Worm (Caenorhabditis elegans) whole organism, young adult: ENCODE results near the gene Y97E10C.1.
"Not testable (repeated sequence)": the region's sequence is repeated elsewhere in the genome, so short reads cannot be mapped to it uniquely, and the experiment has no call there.

Experiments
- B0336.3 ChIP-seq: fragments of 200-800 bp; sonication (Bioruptor generic); IDR thresholded peaks from 2 replicates; pipeline ENCODE4 v1.3.6; 2022; ENCODE audit warnings: missing genetic modification characterization, missing compliant biosample characterization
- F22D6.2 ChIP-seq: sonication (generic microtip); optimal IDR thresholded peaks from 2 replicates; lab custom pipeline; 2016; ENCODE audit warnings: mild to moderate bottlenecking, missing genetic modification characterization, missing compliant biosample characterization
- F33H1.4 ChIP-seq: fragments of 200-800 bp; sonication (Bioruptor generic); IDR thresholded peaks from 2 replicates; pipeline ENCODE4 v1.3.6; 2022; ENCODE audit warnings: missing genetic modification reagents, missing genetic modification characterization, missing compliant biosample characterization
- F49E8.2 ChIP-seq: sonication (generic microtip); optimal IDR thresholded peaks from 3 replicates; lab custom pipeline; 2017; ENCODE audit warnings: missing genetic modification characterization, mild to moderate bottlenecking, missing compliant biosample characterization, antibody characterized with exemption, moderate library complexity; ENCODE audit not compliant: insufficient read depth
- F55B11.4 ChIP-seq: sonication (generic microtip); optimal IDR thresholded peaks from 2 replicates; lab custom pipeline; 2016; ENCODE audit warnings: missing compliant biosample characterization, missing genetic modification characterization, borderline replicate concordance; ENCODE audit not compliant: insufficient read depth
- F57C9.4 ChIP-seq: sonication (generic microtip); optimal IDR thresholded peaks from 2 replicates; lab custom pipeline; 2017; ENCODE audit warnings: mild to moderate bottlenecking, missing genetic modification characterization, missing compliant biosample characterization
- T26A5.8 ChIP-seq: sonication (generic microtip); optimal IDR thresholded peaks from 2 replicates; lab custom pipeline; 2016; ENCODE audit warnings: missing genetic modification characterization, missing compliant biosample characterization
- ama-1 ChIP-seq, 3 experiments: fragments of 150-350 bp in 1 of 3; sonication (generic microtip) in 2 of 3; optimal IDR thresholded peaks; 2 replicates each; lab custom pipeline; 2014 to 2018; ENCODE audit warnings: missing biosample characterization in 2 of 3, missing genetic modification characterization in 2 of 3, missing genetic modification reagents in 2 of 3
- aptf-3 ChIP-seq: fragments of 200-800 bp; sonication (Bioruptor generic); IDR thresholded peaks from 2 replicates; pipeline ENCODE4 v1.3.6; 2022; ENCODE audit warnings: missing genetic modification characterization, missing compliant biosample characterization
- attf-3 ChIP-seq: fragments of 200-800 bp; sonication (Bioruptor generic); conservative IDR thresholded peaks from 2 replicates; pipeline ENCODE4 v1.3.6; 2022; ENCODE audit warnings: missing genetic modification reagents, missing genetic modification characterization, missing compliant biosample characterization
- attf-6 ChIP-seq: fragments of 200-800 bp; sonication (Bioruptor generic); IDR thresholded peaks from 2 replicates; pipeline ENCODE4 v1.3.6; 2022; ENCODE audit warnings: missing genetic modification reagents, missing genetic modification characterization, missing compliant biosample characterization
- cebp-1 ChIP-seq, 2 experiments: fragments of 200-800 bp in 1 of 2; sonication (Bioruptor generic) in 1 of 2; sonication (generic microtip) in 1 of 2; IDR thresholded peaks in 1 of 2; optimal IDR thresholded peaks in 1 of 2; 2 replicates each; pipeline versions ENCODE4 v1.3.6 to Lab custom; 2017 to 2022; ENCODE audit warnings: missing compliant biosample characterization in 2 of 2, missing genetic modification characterization in 2 of 2, mild to moderate bottlenecking in 1 of 2, missing genetic modification reagents in 1 of 2, moderate library complexity in 1 of 2
- cebp-2 ChIP-seq: fragments of 200-800 bp; sonication (Bioruptor generic); IDR thresholded peaks from 2 replicates; pipeline ENCODE4 v1.3.6; 2022; ENCODE audit warnings: missing genetic modification characterization, missing compliant biosample characterization
- ceh-100 ChIP-seq: fragments of 200-800 bp; sonication (Bioruptor generic); IDR thresholded peaks from 2 replicates; pipeline ENCODE4 v1.3.6; 2022; ENCODE audit warnings: missing genetic modification reagents, missing genetic modification characterization, missing compliant biosample characterization
- ceh-58 ChIP-seq: fragments of 200-800 bp; sonication (Bioruptor generic); IDR thresholded peaks from 2 replicates; pipeline ENCODE4 v1.3.6; 2022; ENCODE audit warnings: missing genetic modification characterization, missing compliant biosample characterization
- gei-17 ChIP-seq: fragments of 200-800 bp; sonication (Bioruptor generic); optimal IDR thresholded peaks from 2 replicates; lab custom pipeline; 2018; ENCODE audit warnings: mild to moderate bottlenecking, missing genetic modification characterization, missing compliant biosample characterization
- hmg-20 ChIP-seq: fragments of 200-800 bp; sonication (Bioruptor generic); IDR thresholded peaks from 2 replicates; pipeline ENCODE4 v1.3.6; 2022; ENCODE audit warnings: missing genetic modification reagents, missing genetic modification characterization, missing compliant biosample characterization
- hrde-1 ChIP-seq: sonication (generic microtip); optimal IDR thresholded peaks from 2 replicates; lab custom pipeline; 2016; ENCODE audit warnings: missing genetic modification characterization, mild to moderate bottlenecking, missing compliant biosample characterization, moderate library complexity, missing genotype, missing genetic modification reagents, borderline replicate concordance
- lag-1 ChIP-seq: fragments of 200-800 bp; sonication (Bioruptor generic); IDR thresholded peaks from 2 replicates; pipeline ENCODE4 v1.3.6; 2022; ENCODE audit warnings: missing genetic modification reagents, missing genetic modification characterization, missing compliant biosample characterization
- lin-26 ChIP-seq: fragments of 200-800 bp; sonication (Bioruptor generic); IDR thresholded peaks from 2 replicates; pipeline ENCODE4 v1.3.6; 2022; ENCODE audit warnings: missing genetic modification reagents, missing genetic modification characterization, missing compliant biosample characterization
- lsl-1 ChIP-seq: fragments of 200-800 bp; sonication (Bioruptor generic); optimal IDR thresholded peaks from 2 replicates; lab custom pipeline; 2018; ENCODE audit warnings: mild to moderate bottlenecking, missing genetic modification characterization, moderate library complexity, missing compliant biosample characterization
- madf-3 ChIP-seq: fragments of 200-800 bp; sonication (Bioruptor generic); IDR thresholded peaks from 2 replicates; pipeline ENCODE4 v1.3.6; 2022; ENCODE audit warnings: missing genetic modification reagents, missing genetic modification characterization, missing compliant biosample characterization
- mcd-1 ChIP-seq: fragments of 200-800 bp; sonication (Bioruptor generic); IDR thresholded peaks from 2 replicates; pipeline ENCODE4 v1.3.6; 2022; ENCODE audit warnings: missing genetic modification reagents, missing genetic modification characterization, missing compliant biosample characterization
- nfya-1 ChIP-seq: sonication (generic microtip); optimal IDR thresholded peaks from 2 replicates; lab custom pipeline; 2017; ENCODE audit warnings: antibody characterized with exemption, missing compliant biosample characterization, missing genetic modification characterization, borderline replicate concordance; ENCODE audit not compliant: insufficient read depth
- nfyb-1 ChIP-seq: fragments of 200-800 bp; sonication (Bioruptor generic); IDR thresholded peaks from 2 replicates; pipeline ENCODE4 v1.3.6; 2022; ENCODE audit warnings: missing genetic modification reagents, missing genetic modification characterization, missing compliant biosample characterization
- nhr-179 ChIP-seq: sonication (generic microtip); optimal IDR thresholded peaks from 2 replicates; lab custom pipeline; 2016; ENCODE audit warnings: mild to moderate bottlenecking, missing genetic modification characterization, missing compliant biosample characterization
- nhr-27 ChIP-seq: fragments of 200-800 bp; sonication (Bioruptor generic); optimal IDR thresholded peaks from 2 replicates; lab custom pipeline; 2018; ENCODE audit warnings: mild to moderate bottlenecking, missing genetic modification characterization, moderate library complexity, missing compliant biosample characterization
- nhr-80 ChIP-seq: sonication (generic microtip); optimal IDR thresholded peaks from 2 replicates; lab custom pipeline; 2016; ENCODE audit warnings: missing genetic modification characterization, missing compliant biosample characterization
- nhr-90 ChIP-seq: sonication (generic microtip); optimal IDR thresholded peaks from 2 replicates; lab custom pipeline; 2016; ENCODE audit warnings: missing genotype, mild to moderate bottlenecking, missing genetic modification characterization, missing compliant biosample characterization
- rcor-1 ChIP-seq: fragments of 200-800 bp; sonication (Bioruptor generic); IDR thresholded peaks from 2 replicates; pipeline ENCODE4 v1.3.6; 2022; ENCODE audit warnings: missing genetic modification reagents, missing genetic modification characterization, missing compliant biosample characterization
- snpc-1.3 ChIP-seq: sonication (generic microtip); optimal IDR thresholded peaks from 2 replicates; lab custom pipeline; 2017; ENCODE audit warnings: missing genetic modification characterization, mild to moderate bottlenecking, missing compliant biosample characterization, antibody characterized with exemption, moderate library complexity, missing genotype, missing genetic modification reagents; ENCODE audit not compliant: insufficient read depth
- snpc-3.4 ChIP-seq: sonication (generic microtip); optimal IDR thresholded peaks from 2 replicates; lab custom pipeline; 2017; ENCODE audit warnings: missing genetic modification characterization, mild to moderate bottlenecking, missing compliant biosample characterization, antibody characterized with exemption, moderate library complexity, missing genotype, missing genetic modification reagents
- snpc-4 ChIP-seq, 5 experiments: fragments of 150-350 bp in 1 of 5; sonication (generic microtip) in 4 of 5; optimal IDR thresholded peaks; 2 replicates each; lab custom pipeline; 2014 to 2018; ENCODE audit warnings: missing genetic modification characterization in 5 of 5, missing biosample characterization in 3 of 5, antibody characterized with exemption in 2 of 5, mild to moderate bottlenecking in 2 of 5, missing compliant biosample characterization in 2 of 5, missing genotype in 2 of 5, moderate library complexity in 2 of 5, missing genetic modification reagents in 1 of 5
- somi-1 ChIP-seq: fragments of 200-800 bp; sonication (Bioruptor generic); optimal IDR thresholded peaks from 2 replicates; lab custom pipeline; 2018; ENCODE audit warnings: mild to moderate bottlenecking, missing genetic modification characterization, missing compliant biosample characterization
- tbp1 ChIP-seq: fragments of 200-800 bp; sonication (Bioruptor generic); optimal IDR thresholded peaks from 2 replicates; lab custom pipeline; 2018; ENCODE audit warnings: mild to moderate bottlenecking, missing genetic modification characterization, missing compliant biosample characterization
- unc-62 ChIP-seq: fragments of 150-350 bp; optimal IDR thresholded peaks from 2 replicates; lab custom pipeline; 2014; ENCODE audit warnings: missing biosample characterization, missing genetic modification reagents, missing genetic modification characterization
- xnd-1 ChIP-seq: sonication (generic microtip); optimal IDR thresholded peaks from 2 replicates; lab custom pipeline; 2016; ENCODE audit warnings: missing genotype, missing genetic modification reagents, missing genetic modification characterization, missing compliant biosample characterization
- zfh-2 ChIP-seq: fragments of 200-800 bp; sonication (Bioruptor generic); conservative IDR thresholded peaks from 2 replicates; pipeline ENCODE4 v1.3.6; 2022; ENCODE audit warnings: missing genetic modification reagents, missing genetic modification characterization, missing compliant biosample characterization
- ztf-18 ChIP-seq: sonication (generic microtip); optimal IDR thresholded peaks from 2 replicates; lab custom pipeline; 2016; ENCODE audit warnings: missing genotype, mild to moderate bottlenecking, missing genetic modification characterization, missing compliant biosample characterization
- ztf-22 ChIP-seq: fragments of 200-800 bp; sonication (Bioruptor generic); optimal IDR thresholded peaks from 2 replicates; lab custom pipeline; 2018; ENCODE audit warnings: mild to moderate bottlenecking, missing genetic modification characterization, moderate library complexity, missing compliant biosample characterization
- ztf-6 ChIP-seq: fragments of 200-800 bp; sonication (Bioruptor generic); IDR thresholded peaks from 2 replicates; pipeline ENCODE4 v1.3.6; 2022; ENCODE audit warnings: missing genetic modification reagents, missing genetic modification characterization, missing compliant biosample characterization

Y97E10C.1 gene

DNA sequence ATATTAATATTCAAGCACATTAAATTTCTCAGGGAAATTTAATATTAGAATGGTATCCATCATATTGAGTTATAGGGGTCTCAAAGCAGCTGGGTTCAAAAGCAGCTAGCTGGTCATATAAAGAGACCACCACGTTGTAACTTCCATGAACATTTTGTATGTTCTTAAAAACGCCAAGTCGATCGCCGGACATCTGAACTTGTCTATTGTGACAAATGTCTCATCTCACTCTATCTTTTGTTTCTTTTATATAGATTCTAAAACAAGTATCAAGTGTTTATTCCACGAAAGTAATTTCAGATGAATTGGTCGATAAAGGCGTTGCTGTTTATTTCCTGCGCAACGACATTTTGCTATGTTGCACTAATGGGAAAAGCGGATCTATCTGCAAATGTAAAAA lies 31.8 kb upstream of the Y97E10C.1 start, which contains the start of gene ZK105.3:
Gene ZK105.3 (plus strand): TSS at position 301 of the 400 bp plus-strand sequence.
- TF ChIP-seq F55B11.4 (tag; lab: Kevin White, UChicago) (no peak), nhr-27 (tag; lab: Kevin White, UChicago) (no peak), xnd-1 (tag; lab: Kevin White, UChicago) (no peak), nhr-90 (tag; lab: Kevin White, UChicago) (no peak), cebp-2 (GFP tag; lab: Robert Waterston, UW) (no peak), nhr-80 (tag; lab: Kevin White, UChicago) (no peak), ceh-58 (GFP tag; lab: Robert Waterston, UW) (no peak), nfyb-1 (GFP tag; lab: Robert Waterston, UW) (no peak)
- TF ChIP-seq, all 124 proteins: peak for 0

DNA sequence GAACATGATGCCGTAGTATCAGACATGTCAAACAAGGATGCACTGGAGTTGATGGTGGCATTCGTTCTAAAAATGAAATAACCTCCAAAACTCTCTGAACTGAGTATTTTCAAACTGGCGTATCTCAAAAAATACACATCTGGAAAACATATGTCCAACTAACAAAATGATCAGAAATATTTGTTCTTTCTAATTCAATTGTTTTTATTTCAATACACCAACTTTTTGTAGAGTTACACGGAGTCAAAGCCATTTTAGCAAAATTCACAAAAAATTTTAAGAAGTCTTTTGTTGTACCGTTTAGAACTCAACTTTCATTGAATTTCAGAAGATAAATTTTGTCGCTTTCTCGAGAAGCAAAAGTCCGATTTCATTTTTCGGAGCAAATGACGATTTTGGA lies 25.1 kb upstream of the Y97E10C.1 start, which contains the start of gene srsx-40:
Gene srsx-40 (minus strand): TSS at position 101 of the 400 bp plus-strand sequence.
- not testable (repeated sequence) for TF ChIP-seq nhr-179 (tag; lab: Kevin White, UChicago); zfh-2; cebp-1 (GFP tag; IDR thresholded peaks at IDR 0.05; lab: Robert Waterston, UW); cebp-1 (tag; optimal IDR thresholded peaks at IDR 0.05; lab: Kevin White, UChicago)

DNA sequence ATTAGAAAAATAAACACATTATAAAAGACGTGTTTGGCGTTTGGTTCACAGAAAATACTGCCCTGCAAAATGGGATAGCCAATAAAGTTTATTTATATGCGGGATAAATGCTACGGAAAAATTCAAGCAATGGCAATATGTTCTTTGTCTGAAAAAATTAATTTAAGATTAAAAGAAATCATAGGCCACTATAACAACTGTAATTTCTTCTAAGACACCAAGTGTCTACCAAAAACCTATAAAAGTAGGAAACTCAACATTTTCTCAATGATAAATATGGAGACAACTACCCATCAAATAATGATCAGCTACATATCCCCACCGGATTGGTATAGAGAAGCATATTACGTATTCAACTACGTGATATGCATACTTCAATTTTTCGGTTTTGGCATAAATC lies 23.4 kb upstream of the Y97E10C.1 start, which contains the start of gene srw-3:
Gene srw-3 (plus strand): TSS at position 301 of the 400 bp plus-strand sequence.
- TF ChIP-seq ztf-6 (GFP tag; lab: Robert Waterston, UW) (no peak), lsl-1 (GFP tag; lab: Kevin White, UChicago) (no peak), snpc-1.3 (no peak), F57C9.4 (tag; lab: Kevin White, UChicago) (no peak), F49E8.2 (tag; lab: Kevin White, UChicago) (no peak), ztf-22 (GFP tag; lab: Kevin White, UChicago) (no peak), mcd-1 (GFP tag; lab: Robert Waterston, UW) (no peak), madf-3 (no peak), nfya-1 (no peak), ceh-100 (GFP tag; lab: Robert Waterston, UW) (no peak), attf-6 (no peak), rcor-1 (GFP tag; lab: Robert Waterston, UW) (no peak), lag-1 (GFP tag; lab: Robert Waterston, UW) (no peak), hrde-1 (tag; lab: Kevin White, UChicago) (no peak), F33H1.4 (GFP tag; lab: Robert Waterston, UW) (no peak), T26A5.8 (no peak), F22D6.2 (no peak)
- TF ChIP-seq, all 124 proteins: peak for 0

DNA sequence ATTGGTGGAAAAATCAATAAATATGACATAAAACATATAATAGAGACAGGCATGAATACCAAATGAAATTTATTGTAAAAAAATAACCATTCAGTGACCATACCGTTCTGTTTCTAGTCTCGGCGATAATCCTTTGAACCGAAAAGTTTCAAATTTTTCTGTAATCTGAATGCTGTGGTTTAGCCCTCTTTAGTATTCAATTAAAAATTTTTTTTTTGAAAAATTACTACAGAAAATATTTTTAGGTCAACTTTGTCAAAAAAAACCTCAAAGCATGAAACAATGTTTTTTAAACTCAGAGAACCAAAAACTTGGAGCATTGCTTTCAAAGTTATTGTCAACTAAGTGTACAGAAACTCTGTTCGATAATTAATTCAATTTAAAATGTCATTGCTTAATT lies 20.2 kb upstream of the Y97E10C.1 start, which contains the start of gene ZK105.11:
Gene ZK105.11 (minus strand): TSS at position 101 of the 400 bp plus-strand sequence.
- TF ChIP-seq unc-62 (GFP tag; lab: Kevin White, UChicago) (no peak), ceh-100 (GFP tag; lab: Robert Waterston, UW) (no peak), gei-17 (GFP tag; lab: Kevin White, UChicago) (no peak)

DNA sequence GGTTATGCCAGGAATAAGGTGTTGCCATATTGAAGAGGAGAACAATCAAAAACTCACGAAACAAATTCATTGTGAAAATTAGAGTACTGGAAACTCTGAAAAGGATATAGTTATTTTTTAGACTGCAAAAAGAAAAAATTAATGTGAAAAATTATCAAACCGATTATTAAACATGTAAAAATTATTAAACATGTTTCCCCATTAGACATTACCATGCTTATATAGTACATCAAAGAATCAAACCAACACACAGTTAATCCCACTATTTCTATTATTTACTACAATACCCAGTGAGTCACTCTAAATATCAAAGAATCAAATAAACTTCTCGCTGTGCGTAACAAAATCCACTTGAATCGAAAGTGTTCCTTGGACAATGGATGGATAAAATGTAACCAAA lies 15.6 kb upstream of the Y97E10C.1 start, which contains the start of gene ZK105.13:
Gene ZK105.13 (minus strand): TSS at position 101 of the 400 bp plus-strand sequence.
- TF ChIP-seq aptf-3 (GFP tag; lab: Robert Waterston, UW) (no peak), lin-26 (no peak), attf-3 (no peak), lsl-1 (GFP tag; lab: Kevin White, UChicago) (no peak), B0336.3 (no peak), hmg-20 (GFP tag; lab: Robert Waterston, UW) (no peak), somi-1 (GFP tag; lab: Kevin White, UChicago) (no peak), ama-1 (optimal IDR thresholded peaks at IDR 0.05; lab: Kevin White, UChicago) (no peak), ama-1 (GFP tag; optimal IDR thresholded peaks at IDR 0.05; lab: Kevin White, UChicago) (no peak), ztf-18 (tag; lab: Kevin White, UChicago) (no peak), tbp1 (GFP tag; lab: Kevin White, UChicago) (no peak), snpc-3.4 (tag; lab: Kevin White, UChicago) (no peak), snpc-4 (GFP tag; optimal IDR thresholded peaks at IDR 0.05; lab: Kevin White, UChicago) (no peak), snpc-4 (tag; optimal IDR thresholded peaks at IDR 0.05; lab: Kevin White, UChicago) (no peak)
